Fruit fly (Drosophila melanogaster): ENCODE data around the gene Cp16.

Gene Cp16

DNA sequence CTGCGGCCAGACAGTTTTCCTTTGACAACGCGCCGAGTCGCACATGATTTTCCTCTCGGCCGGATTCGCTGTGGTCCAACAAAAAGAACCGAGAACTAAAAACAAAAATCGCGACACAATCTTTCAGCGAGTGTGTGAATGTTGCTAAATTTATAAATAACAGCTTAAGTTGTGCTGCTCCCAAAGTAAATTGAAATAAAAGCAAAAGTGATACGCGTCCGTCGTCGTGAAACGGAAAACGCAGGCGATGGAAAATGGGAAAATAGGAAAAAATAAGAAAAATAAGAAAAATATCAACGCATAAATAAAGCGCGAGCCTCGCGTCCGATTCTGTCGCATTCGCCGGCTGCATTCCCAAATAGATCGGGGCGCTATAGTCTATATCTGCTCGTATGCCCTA is 21.8 kb downstream of the Cp16 start, which contains the start of gene Fhos:
Gene Fhos (plus strand): TSS at position 28 of the 400 bp plus-strand sequence.
- no peak for TF ChIP-seq toe (GFP tag; optimal IDR thresholded peaks at IDR 0.05)
- no peak for TF ChIP-seq tj (GFP tag; optimal IDR thresholded peaks at IDR 0.05)
- TF ChIP-seq Hr96 (GFP tag; optimal IDR thresholded peaks at IDR 0.05) = no peak
- no peak for TF ChIP-seq cic (GFP tag; optimal IDR thresholded peaks at IDR 0.05)
- TF ChIP-seq Clk (GFP tag; optimal IDR thresholded peaks at IDR 0.05) = no peak
- TF ChIP-seq pad (GFP tag; optimal IDR thresholded peaks at IDR 0.05) = no peak
- no peak for TF ChIP-seq CG12768 (GFP tag; optimal IDR thresholded peaks at IDR 0.05)
- no peak for TF ChIP-seq CG11617 (GFP tag; optimal IDR thresholded peaks at IDR 0.05)
- no peak for TF ChIP-seq CG7101 (tag; optimal IDR thresholded peaks at IDR 0.05)
- no peak for TF ChIP-seq CG33017 (tag; optimal IDR thresholded peaks at IDR 0.05)
- TF ChIP-seq ovo (GFP tag; optimal IDR thresholded peaks at IDR 0.05) = no peak
- TF ChIP-seq CG1620 (GFP tag; optimal IDR thresholded peaks at IDR 0.05) = no peak
- no peak for TF ChIP-seq CG7045 (GFP tag; optimal IDR thresholded peaks at IDR 0.05)
- no peak for TF ChIP-seq cnc (optimal IDR thresholded peaks at IDR 0.05)
- no peak for TF ChIP-seq CG14711 (tag; optimal IDR thresholded peaks at IDR 0.05)
- no peak for TF ChIP-seq kay (GFP tag; ENCODE audit: borderline replicate concordance)
- TF ChIP-seq bab1 (GFP tag; optimal IDR thresholded peaks at IDR 0.05) = no peak
- no peak for TF ChIP-seq CG5204 (GFP tag; optimal IDR thresholded peaks at IDR 0.05)
- no peak for TF ChIP-seq Crg-1 (GFP tag; optimal IDR thresholded peaks at IDR 0.05)

DNA sequence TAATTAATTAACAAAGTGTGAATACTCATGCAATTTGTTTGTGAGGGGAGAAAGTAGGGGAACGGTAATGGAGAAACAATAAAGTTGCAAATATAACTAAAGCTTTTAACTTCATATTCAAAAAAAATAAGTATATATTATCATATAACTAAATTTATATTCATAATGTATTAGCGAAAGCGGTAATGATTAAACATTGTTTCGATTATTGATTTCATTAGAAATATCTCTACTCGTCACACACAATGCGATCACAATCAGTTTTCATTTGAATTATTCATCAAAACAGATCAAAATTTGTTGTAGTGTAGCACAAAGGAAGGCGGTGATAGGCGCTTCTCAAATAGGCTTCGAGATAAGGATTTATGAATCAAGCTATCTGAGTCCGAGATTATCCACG is 23.9 kb downstream of the Cp16 start, which contains the start of gene CG6576:
Gene CG6576 (plus strand): TSS at position 301 of the 400 bp plus-strand sequence.
- no peak for TF ChIP-seq toe (GFP tag; optimal IDR thresholded peaks at IDR 0.05)
- TF ChIP-seq CG33017 (tag; optimal IDR thresholded peaks at IDR 0.05) = no peak
- no peak for TF ChIP-seq Clk (GFP tag; optimal IDR thresholded peaks at IDR 0.05)
- no peak for TF ChIP-seq CG1620 (GFP tag; optimal IDR thresholded peaks at IDR 0.05)
- TF ChIP-seq CG14711 (tag; optimal IDR thresholded peaks at IDR 0.05) = no peak
- TF ChIP-seq Mnt (GFP tag; optimal IDR thresholded peaks at IDR 0.05) = no peak
- no peak for TF ChIP-seq CG11617 (GFP tag; optimal IDR thresholded peaks at IDR 0.05)
- TF ChIP-seq Crg-1 (GFP tag; optimal IDR thresholded peaks at IDR 0.05) = no peak
- TF ChIP-seq kay (GFP tag; ENCODE audit: borderline replicate concordance) = no peak
- TF ChIP-seq cic (GFP tag; optimal IDR thresholded peaks at IDR 0.05) = no peak
- TF ChIP-seq bab1 (GFP tag; optimal IDR thresholded peaks at IDR 0.05) = no peak
- TF ChIP-seq cnc (optimal IDR thresholded peaks at IDR 0.05) = no peak
- TF ChIP-seq tj (GFP tag; optimal IDR thresholded peaks at IDR 0.05) = no peak
- no peak for TF ChIP-seq CG5204 (GFP tag; optimal IDR thresholded peaks at IDR 0.05)
- no peak for TF ChIP-seq Hr96 (GFP tag; optimal IDR thresholded peaks at IDR 0.05)

DNA sequence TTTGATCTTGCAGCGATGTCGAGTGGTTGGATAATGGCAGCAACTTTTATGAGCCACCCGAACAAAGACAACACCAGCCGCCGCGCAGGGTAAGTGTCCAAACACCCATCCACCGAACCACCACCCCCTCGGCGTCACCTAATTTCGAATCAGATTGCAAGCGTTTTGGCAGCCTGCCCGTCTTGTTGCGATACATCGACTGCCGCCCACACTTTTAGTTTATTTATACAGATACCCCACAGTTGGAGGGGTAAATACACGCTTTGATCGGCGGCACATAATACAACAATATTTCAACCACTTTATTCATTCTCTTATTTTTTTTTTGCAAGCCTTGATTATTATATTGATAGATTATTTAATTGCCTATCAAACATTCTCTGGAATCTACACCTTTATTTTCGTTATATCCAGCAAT is 31.3 kb downstream of the Cp16 start:
- peak; percentile 4 for TF ChIP-seq CG7101 (tag; optimal IDR thresholded peaks at IDR 0.05)
- no peak for TF ChIP-seq Crg-1 (GFP tag; optimal IDR thresholded peaks at IDR 0.05)
- peak; percentile 56 for TF ChIP-seq Mnt (GFP tag; optimal IDR thresholded peaks at IDR 0.05)
- TF ChIP-seq bab1 (GFP tag; optimal IDR thresholded peaks at IDR 0.05) = peak; percentile 25
- TF ChIP-seq kay (GFP tag; ENCODE audit: borderline replicate concordance) = peak; percentile 73
- peak; percentile 8 for TF ChIP-seq toe (GFP tag; optimal IDR thresholded peaks at IDR 0.05)
- no peak for TF ChIP-seq cnc (optimal IDR thresholded peaks at IDR 0.05)
- TF ChIP-seq cic (GFP tag; optimal IDR thresholded peaks at IDR 0.05) = no peak
- peak; percentile 7 for TF ChIP-seq CG11617 (GFP tag; optimal IDR thresholded peaks at IDR 0.05)

DNA sequence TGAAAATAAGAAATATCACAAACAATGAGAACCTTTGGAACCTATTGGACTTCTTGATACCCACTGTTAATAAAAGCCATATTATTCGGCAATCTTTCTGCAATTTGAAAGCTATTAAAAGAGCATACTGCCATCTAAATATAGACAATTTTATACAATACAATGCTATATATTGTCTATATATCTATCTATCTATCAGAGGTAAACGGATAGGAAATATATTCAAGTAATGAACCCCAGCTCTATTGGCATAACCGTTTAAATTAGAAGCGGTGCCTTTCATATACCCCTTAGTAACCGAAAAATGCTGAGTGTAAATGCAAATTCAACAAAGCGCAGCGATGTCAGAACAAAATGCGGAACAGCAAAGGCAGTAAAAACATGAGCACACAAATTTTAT is 32.0 kb downstream of the Cp16 start:
- TF ChIP-seq CG12768 (GFP tag; optimal IDR thresholded peaks at IDR 0.05) = no peak
- TF ChIP-seq CG11617 (GFP tag; optimal IDR thresholded peaks at IDR 0.05) = no peak

DNA sequence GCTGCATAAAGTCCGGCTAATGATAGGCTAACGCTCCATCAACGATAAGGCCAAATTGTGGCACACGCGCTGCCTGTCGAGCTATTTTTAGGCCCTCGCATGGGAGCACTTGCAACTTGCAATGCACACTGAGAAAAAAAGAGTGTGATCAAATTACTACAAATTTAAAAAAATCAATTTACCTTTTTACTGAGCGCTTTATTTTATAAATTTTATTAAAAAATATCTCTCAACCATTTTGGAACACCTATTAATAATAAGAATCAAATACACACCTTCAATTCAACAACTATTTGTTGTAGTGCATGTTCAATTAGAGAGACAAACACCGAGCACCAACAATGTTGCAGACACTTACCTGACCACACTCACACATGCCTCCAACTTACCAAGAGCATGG is 33.7 kb downstream of the Cp16 start:
- TF ChIP-seq CG12768 (GFP tag; optimal IDR thresholded peaks at IDR 0.05) = no peak
- no peak for TF ChIP-seq bab1 (GFP tag; optimal IDR thresholded peaks at IDR 0.05)
- no peak for TF ChIP-seq toe (GFP tag; optimal IDR thresholded peaks at IDR 0.05)
- no peak for TF ChIP-seq tj (GFP tag; optimal IDR thresholded peaks at IDR 0.05)

DNA sequence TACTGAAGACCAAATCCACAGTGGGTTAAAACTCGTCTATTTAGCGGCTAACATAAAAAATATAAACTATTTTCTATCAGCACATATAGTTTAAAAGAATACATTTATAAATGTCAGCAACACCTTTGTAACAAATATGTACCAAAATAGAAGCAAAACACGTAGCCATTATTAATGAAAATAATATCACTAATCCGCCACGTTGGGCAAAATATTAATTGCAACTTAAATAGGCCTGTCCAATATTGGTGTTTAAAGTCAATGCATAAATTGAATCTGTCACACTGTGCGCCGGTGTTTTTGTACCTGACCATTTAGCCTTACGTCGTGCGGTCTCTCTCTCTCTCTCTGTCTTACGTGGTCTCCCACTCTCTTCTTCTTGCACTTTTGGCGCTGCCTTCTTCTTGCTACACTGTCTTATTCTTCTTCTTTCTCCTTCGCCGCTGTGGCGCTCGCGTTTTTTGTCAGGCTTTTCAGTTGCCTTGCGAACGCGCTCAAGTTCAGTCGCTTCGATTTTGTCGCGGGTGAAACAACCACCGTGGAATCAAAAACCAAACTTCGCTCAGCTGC is 34.3 kb downstream of the Cp16 start:
- peak; percentile 35 for TF ChIP-seq cic (GFP tag; optimal IDR thresholded peaks at IDR 0.05)
- peak; percentile 92 for TF ChIP-seq CG33017 (tag; optimal IDR thresholded peaks at IDR 0.05)
- no peak for TF ChIP-seq kay (GFP tag; ENCODE audit: borderline replicate concordance)
- peak; percentile 95 for TF ChIP-seq bab1 (GFP tag; optimal IDR thresholded peaks at IDR 0.05)
- TF ChIP-seq pad (GFP tag; optimal IDR thresholded peaks at IDR 0.05) = peak; percentile 71
- peak; percentile 87 for TF ChIP-seq CG12768 (GFP tag; optimal IDR thresholded peaks at IDR 0.05)
- peak; percentile 71 for TF ChIP-seq Mnt (GFP tag; optimal IDR thresholded peaks at IDR 0.05)
- peak; percentile 94 for TF ChIP-seq CG11617 (GFP tag; optimal IDR thresholded peaks at IDR 0.05)
- no peak for TF ChIP-seq cnc (optimal IDR thresholded peaks at IDR 0.05)
- peak; percentile 93 for TF ChIP-seq Hr96 (GFP tag; optimal IDR thresholded peaks at IDR 0.05)
- TF ChIP-seq CG7101 (tag; optimal IDR thresholded peaks at IDR 0.05) = peak; percentile 92
- TF ChIP-seq toe (GFP tag; optimal IDR thresholded peaks at IDR 0.05) = peak; percentile 69
- peak; percentile 74 for TF ChIP-seq tj (GFP tag; optimal IDR thresholded peaks at IDR 0.05)
- TF ChIP-seq ovo (GFP tag; optimal IDR thresholded peaks at IDR 0.05) = peak; percentile 82
- TF ChIP-seq Clk (GFP tag; optimal IDR thresholded peaks at IDR 0.05) = peak; percentile 77
- TF ChIP-seq Crg-1 (GFP tag; optimal IDR thresholded peaks at IDR 0.05) = peak; percentile 97
- peak; percentile 76 for TF ChIP-seq CG14711 (tag; optimal IDR thresholded peaks at IDR 0.05)
- peak; percentile 95 for TF ChIP-seq CG5204 (GFP tag; optimal IDR thresholded peaks at IDR 0.05)
- TF ChIP-seq CG7045 (GFP tag; optimal IDR thresholded peaks at IDR 0.05) = peak; percentile 90
- TF ChIP-seq CG1620 (GFP tag; optimal IDR thresholded peaks at IDR 0.05) = peak; percentile 91

All from whole organism, adult.